Fruit fly (Drosophila melanogaster) whole organism: Measurements from ENCODE around the gene shtd.
A peak's percentile ranks its signal among the peaks of the same experiment; 100 is the strongest.

Experiments
- CG8478 ChIP-seq: fragments of >200 bp; optimal IDR thresholded peaks from 2 replicates; lab custom pipeline; 2018; ENCODE audit warnings: inconsistent platforms
- Dll ChIP-seq: fragments of >200 bp; optimal IDR thresholded peaks from 2 replicates; lab custom pipeline; 2017
- EcR ChIP-seq, 2 experiments: fragments of >200 bp; optimal IDR thresholded peaks; 2 replicates each; lab custom pipeline; 2017; ENCODE audit warnings: missing biosample characterization in 2 of 2, missing genetic modification characterization in 2 of 2, missing genetic modification reagents in 2 of 2
- pan ChIP-seq: fragments of >200 bp; optimal IDR thresholded peaks from 2 replicates; lab custom pipeline; 2017
- psq ChIP-seq: fragments of >200 bp; optimal IDR thresholded peaks from 2 replicates; lab custom pipeline; 2017
- usp ChIP-seq: fragments of >200 bp; optimal IDR thresholded peaks from 2 replicates; lab custom pipeline; 2017; ENCODE audit warnings: missing biosample characterization, missing genetic modification characterization, mixed read lengths

The shtd gene

DNA sequence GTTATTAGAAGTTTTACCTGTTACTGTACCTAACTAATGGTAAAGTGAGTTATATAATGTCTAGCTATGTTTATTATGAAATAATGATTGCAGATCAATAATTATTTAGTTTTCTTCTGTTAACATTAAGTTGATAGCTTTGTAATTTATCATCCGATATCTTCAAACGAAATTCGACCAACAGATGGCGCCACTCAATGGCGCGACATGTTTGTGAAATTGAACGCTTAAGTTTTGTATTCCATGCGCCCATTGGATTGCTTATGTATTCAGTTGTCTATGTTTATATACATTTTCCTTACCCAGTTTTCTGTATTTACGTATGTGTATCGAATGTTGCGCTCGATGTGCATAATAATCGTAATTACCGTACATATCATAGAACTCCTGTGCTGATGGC is 28.3 kb upstream of the shtd start:
- TF ChIP-seq Dll (lab: Kevin White, UChicago) = no peak
- TF ChIP-seq CG8478 (lab: Kevin White, UChicago) = no peak
- no peak for TF ChIP-seq usp (GFP tag; lab: Kevin White, UChicago)

DNA sequence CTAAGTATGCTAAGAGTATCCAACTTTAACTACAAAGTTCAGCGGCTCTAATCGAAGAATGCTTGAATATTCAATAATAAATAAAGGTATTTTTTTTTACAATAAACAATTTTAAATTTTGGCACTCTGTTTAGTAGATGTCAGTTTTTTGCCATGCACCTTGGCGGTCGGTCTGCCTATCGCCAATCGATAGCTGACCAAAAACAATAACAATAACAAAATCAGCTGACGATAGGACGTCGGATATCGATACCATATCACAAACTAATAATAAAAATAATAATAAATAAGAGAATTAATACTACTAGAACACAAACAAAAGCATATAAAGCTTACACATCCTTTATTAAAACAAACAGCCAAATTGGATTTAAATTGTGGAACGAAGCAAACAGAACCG is 24.4 kb upstream of the shtd start, which contains the start of gene Gmap:
Gmap (plus strand) TSS at position 241 of the 400 bp plus-strand sequence.
- TF ChIP-seq CG8478 (lab: Kevin White, UChicago) (no peak), EcR (GFP tag; optimal IDR thresholded peaks at IDR 0.05; lab: Kevin White, UChicago) (no peak), usp (GFP tag; lab: Kevin White, UChicago) (no peak)

DNA sequence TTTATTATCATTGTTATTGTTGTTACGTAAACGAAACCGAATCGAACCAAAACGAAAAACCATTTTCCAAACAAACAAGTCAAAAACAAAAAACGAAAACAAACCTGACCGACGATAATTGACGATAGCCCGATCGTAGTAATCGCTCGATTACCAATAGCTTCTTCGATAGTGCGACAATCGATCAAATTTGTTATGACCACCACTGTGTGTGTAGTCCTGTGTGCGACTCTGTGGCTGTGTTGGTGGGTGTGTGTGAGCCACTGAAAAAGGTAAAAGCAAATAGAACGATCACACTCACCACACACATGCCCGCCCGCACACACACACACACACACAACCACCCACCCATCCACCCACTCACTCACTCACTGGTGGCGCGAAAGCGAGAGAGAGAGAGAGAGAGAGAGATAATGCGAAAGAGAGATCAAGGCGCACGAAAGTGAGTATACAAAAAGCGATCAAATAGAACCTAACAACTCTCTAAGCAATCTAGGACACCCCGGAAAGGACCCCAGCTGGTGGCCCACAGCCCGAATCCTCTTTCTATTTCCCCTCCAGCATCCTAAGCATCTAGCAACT is 22.3 kb upstream of the shtd start:
- TF ChIP-seq EcR (GFP tag; optimal IDR thresholded peaks at IDR 0.05; lab: Kevin White, UChicago) (no peak), CG8478 (lab: Kevin White, UChicago) (no peak), usp (GFP tag; lab: Kevin White, UChicago) (no peak), Dll (lab: Kevin White, UChicago) (no peak), psq (lab: Kevin White, UChicago) (no peak), pan (lab: Kevin White, UChicago) (no peak)

DNA sequence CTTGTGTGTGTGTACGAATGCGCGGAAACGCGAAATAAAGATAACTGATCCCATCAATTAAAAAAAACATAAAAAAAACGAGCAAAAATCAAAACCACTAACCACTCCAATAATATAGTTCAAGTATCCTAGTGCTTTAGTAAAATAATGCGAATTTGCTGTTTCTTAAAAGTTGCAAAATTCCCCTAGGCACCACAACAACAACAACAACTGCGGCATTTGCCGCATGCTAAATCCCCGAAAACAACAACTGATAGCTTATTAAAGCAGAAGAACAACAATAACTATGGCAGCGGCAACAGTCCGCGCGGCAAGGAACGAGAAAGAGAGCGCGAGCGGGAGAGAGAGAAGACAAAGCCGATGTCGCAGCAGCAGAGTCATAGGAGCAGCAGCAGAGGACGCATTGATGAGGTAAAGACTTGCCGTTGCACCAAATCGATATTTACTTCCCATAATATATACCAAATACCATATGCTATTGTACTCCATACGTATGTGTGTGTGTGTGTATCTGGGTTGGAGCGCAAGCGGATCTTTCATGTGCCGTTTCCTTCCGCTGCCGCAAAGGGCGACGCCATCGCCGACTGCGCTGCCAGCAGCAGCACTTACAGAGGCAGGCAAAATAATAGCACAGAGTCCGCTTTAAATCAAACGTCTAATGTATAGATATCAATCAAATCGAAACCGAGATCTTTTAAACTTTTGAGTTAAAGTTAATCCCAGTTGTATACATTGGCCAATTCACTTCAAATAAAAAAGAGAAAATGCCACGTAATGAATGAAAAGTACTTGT is 21.0 kb upstream of the shtd start:
- TF ChIP-seq Dll (lab: Kevin White, UChicago) (peak; percentile 18), pan (lab: Kevin White, UChicago) (no peak)

DNA sequence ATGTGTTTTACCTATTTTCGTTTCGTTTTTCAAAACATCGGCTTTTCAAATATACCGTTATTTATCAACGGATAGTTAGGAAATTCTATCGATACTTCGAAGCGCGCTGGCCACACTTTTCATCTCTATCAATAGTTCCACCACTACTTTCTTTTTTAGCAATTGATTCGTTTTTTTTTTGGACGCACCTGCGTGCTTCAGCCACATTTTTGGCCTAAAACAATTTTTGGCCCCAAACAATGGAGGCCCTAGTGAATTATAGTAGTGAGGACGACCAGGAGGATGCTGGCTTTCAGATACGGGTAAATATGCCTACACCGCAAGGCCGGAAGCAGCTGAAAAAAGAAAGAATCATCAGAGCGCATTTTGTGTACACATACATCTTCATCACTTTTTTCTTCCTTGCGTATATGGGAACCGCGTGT is 20.0 kb upstream of the shtd start, which contains the start of gene CG6340:
CG6340 (plus strand) TSS at position 139 of the 425 bp plus-strand sequence.
- no peak for TF ChIP-seq Dll (lab: Kevin White, UChicago)
- TF ChIP-seq psq (lab: Kevin White, UChicago) = no peak
- TF ChIP-seq usp (GFP tag; lab: Kevin White, UChicago) = no peak
- no peak for TF ChIP-seq EcR (GFP tag; optimal IDR thresholded peaks at IDR 0.05; lab: Kevin White, UChicago)
- TF ChIP-seq pan (lab: Kevin White, UChicago) = no peak
- no peak for TF ChIP-seq CG8478 (lab: Kevin White, UChicago)

DNA sequence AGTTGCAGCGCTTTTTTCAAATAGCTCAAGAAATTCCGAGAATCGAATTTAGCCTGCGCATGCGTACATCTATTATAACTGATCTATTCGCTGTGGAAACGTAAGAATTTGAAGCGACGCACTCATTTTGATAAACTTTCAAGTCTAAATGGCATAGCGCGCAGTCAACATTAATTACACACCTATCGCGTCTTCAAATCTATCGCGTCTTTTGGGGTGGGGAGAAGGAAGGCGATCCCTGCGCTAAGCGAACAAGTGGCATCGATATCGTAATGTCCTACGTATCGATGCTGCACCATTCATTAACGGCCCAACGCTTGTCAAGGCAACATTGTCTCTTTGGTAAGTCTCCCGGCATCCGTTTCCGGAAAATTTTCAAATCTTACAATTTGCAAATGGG is 13.6 kb upstream of the shtd start, which contains the start of gene CG6324:
CG6324 (plus strand) TSS at position 301 of the 400 bp plus-strand sequence.
- no peak for TF ChIP-seq pan (lab: Kevin White, UChicago)
- no peak for TF ChIP-seq Dll (lab: Kevin White, UChicago)
- TF ChIP-seq EcR (GFP tag; optimal IDR thresholded peaks at IDR 0.05; lab: Kevin White, UChicago) = no peak

DNA sequence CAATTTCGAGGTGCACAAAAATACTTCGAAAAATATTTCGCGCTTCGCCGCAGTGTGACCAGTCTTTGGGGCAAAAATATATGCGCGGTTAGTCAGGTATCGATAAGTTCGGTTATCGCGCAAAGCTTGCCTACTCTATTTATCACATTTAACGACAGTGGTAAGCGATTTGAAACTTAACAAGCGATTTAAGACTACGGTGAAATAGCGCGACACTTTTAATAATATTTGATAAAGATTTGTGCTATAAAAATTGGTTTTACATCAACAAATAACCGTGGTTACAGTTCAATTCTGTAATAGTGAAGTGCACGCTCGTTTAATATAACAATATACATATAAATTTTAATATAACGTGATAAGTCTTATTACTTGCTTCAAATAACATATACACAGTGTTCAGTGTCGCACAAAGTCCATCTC is 13.1 kb upstream of the shtd start, which contains the start of gene mh:
mh (minus strand) TSS at position 34 of the 423 bp plus-strand sequence.
- TF ChIP-seq EcR (GFP tag; optimal IDR thresholded peaks at IDR 0.05; lab: Kevin White, UChicago) (no peak), pan (lab: Kevin White, UChicago) (no peak)

DNA sequence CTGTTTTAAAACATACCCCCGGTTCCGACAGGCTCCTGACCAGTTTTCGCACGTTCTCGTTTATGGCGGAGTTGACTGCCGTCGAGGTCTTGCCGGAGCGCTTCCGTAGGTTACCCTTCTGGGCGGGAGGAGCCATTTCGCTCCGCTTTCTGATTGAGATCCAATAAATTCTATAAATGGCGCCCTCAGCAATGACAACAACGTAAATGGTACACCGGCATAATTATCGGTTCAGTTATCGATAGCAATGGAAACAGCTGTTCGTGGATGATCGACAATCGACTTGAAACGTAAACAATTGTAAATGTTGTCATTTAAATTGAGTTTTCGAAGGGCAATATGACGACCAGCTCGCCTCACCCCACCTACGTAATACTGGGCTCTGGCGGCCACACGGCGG is 9.7 kb upstream of the shtd start, which contains the start of the genes Grip128 and Alg14:
Grip128 (minus strand) TSS at position 216 of the 400 bp plus-strand sequence.
Alg14 (plus strand) TSS at position 261 of the 400 bp plus-strand sequence.
- TF ChIP-seq usp (GFP tag; lab: Kevin White, UChicago) (no peak), CG8478 (lab: Kevin White, UChicago) (no peak), EcR (GFP tag; optimal IDR thresholded peaks at IDR 0.05; lab: Kevin White, UChicago) (no peak), Dll (lab: Kevin White, UChicago) (no peak), pan (lab: Kevin White, UChicago) (no peak), psq (lab: Kevin White, UChicago) (no peak)

DNA sequence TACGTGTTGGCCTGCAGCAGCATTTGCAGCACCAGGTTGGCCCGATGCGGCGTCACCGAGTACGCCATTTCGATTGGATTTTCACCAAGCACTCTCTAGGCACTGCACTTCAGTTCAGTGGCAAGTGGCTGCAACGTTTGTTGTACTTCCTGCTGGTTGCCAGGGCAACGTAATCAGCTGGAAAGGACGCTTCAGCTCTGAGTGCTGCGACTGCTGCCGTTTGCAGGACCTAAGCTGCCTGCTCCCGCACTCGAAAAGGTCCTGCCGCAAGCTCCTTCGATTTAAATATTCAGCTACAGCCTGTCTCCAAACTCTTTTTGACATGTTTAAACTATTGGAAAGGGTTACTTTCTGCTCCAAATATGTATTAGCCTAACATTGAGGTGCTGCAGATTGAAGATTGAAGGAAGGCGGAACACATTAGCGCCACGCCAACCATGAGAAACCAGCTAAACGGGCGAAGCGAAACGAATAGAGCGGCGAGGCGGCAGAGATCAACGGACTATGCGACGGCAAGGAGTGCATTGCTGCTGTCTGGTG is 5.2 kb upstream of the shtd start, which contains the start of the genes CG15642 and CG15641:
CG15642 (minus strand) TSS at position 356 of the 540 bp plus-strand sequence.
CG15641 (plus strand) TSS at position 490 of the 540 bp plus-strand sequence.
- TF ChIP-seq psq (lab: Kevin White, UChicago) (no peak), Dll (lab: Kevin White, UChicago) (no peak), EcR (GFP tag; optimal IDR thresholded peaks at IDR 0.05; lab: Kevin White, UChicago) (no peak), pan (lab: Kevin White, UChicago) (no peak), CG8478 (lab: Kevin White, UChicago) (no peak), usp (GFP tag; lab: Kevin White, UChicago) (no peak)

DNA sequence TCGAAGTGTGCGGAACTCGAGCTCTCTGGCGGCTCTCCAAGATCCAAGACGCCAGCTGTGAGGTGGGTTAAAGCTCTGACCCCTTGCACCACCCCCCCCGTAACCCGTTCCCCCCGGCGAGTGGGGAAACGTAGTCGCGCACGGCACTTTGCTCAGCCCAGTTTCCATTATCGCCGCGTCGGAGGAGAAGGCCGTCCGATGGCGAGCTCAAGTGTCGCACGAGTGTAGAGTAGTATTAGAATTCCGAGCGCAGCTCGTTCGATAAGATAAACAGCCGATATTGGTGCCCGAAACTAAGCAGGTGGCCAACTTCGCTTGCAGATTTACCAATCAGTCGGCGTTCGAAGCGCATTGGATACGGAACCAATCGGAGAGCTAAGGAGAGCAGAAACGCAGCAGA is 3.2 kb upstream of the shtd start:
- no peak for TF ChIP-seq CG8478 (lab: Kevin White, UChicago)
- no peak for TF ChIP-seq pan (lab: Kevin White, UChicago)
- TF ChIP-seq EcR (GFP tag; optimal IDR thresholded peaks at IDR 0.05; lab: Kevin White, UChicago) = no peak
- no peak for TF ChIP-seq Dll (lab: Kevin White, UChicago)
- no peak for TF ChIP-seq psq (lab: Kevin White, UChicago)
- TF ChIP-seq usp (GFP tag; lab: Kevin White, UChicago) = no peak

DNA sequence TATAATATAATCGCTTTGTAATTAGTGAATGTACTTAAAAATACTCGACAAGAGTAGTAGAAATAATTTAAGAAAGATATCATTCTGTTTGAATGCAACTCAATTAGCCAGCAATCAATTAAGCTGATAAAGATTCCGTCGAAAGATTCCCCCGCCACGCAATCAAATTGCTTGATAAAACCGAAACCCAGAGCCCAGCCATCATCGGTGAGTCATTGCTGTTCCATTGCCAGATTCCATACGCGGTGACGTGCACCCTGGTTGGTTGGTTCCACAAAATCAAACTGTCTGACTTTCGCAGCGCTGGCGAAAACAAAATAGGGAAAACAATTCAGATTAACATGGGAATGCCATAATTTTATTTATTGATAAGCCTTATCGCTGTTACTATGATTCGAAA is 2.3 kb upstream of the shtd start:
- TF ChIP-seq Dll (lab: Kevin White, UChicago) (no peak), usp (GFP tag; lab: Kevin White, UChicago) (no peak), EcR (GFP tag; optimal IDR thresholded peaks at IDR 0.05; lab: Kevin White, UChicago) (no peak), CG8478 (lab: Kevin White, UChicago) (no peak), pan (lab: Kevin White, UChicago) (no peak), psq (lab: Kevin White, UChicago) (no peak)
